Fruit fly (Drosophila melanogaster): ENCODE results near the gene nonA-l.

Gene nonA-l

dm6 chr3R:16640005-16640408 is at the start of gene nonA-l:
nonA-l (plus strand) TSS chr3R:16640205.
- TF ChIP-seq Ets97D (GFP tag; optimal IDR thresholded peaks at IDR 0.05) (peak; percentile 61), CG3726 (GFP tag; IDR thresholded peaks at IDR 0.05) (no peak), mld (GFP tag; IDR thresholded peaks at IDR 0.05; ENCODE audit: partially characterized antibody) (peak; percentile 78; the same call in 2 of the 3 replicates), amos (GFP tag; IDR thresholded peaks at IDR 0.05; ENCODE audit: partially characterized antibody) (peak; percentile 87), wek (GFP tag; optimal IDR thresholded peaks at IDR 0.05) (no peak), pita (GFP tag; optimal IDR thresholded peaks at IDR 0.05) (peak; percentile 55), CG30020 (tag; optimal IDR thresholded peaks at IDR 0.05) (peak; percentile 36), Mes4 (GFP tag; optimal IDR thresholded peaks at IDR 0.05) (no peak), Doc3 (GFP tag; IDR thresholded peaks at IDR 0.05; ENCODE audit: partially characterized antibody) (peak; percentile 69), sens (GFP tag) (no peak), hkb (optimal IDR thresholded peaks at IDR 0.05) (no peak), hkb (GFP tag; IDR thresholded peaks at IDR 0.05) (no peak), CG34224 (GFP tag; IDR thresholded peaks at IDR 0.05; ENCODE audit: partially characterized antibody) (peak; percentile 74), CG10654 (GFP tag; optimal IDR thresholded peaks at IDR 0.05) (no peak), bcd (GFP tag; optimal IDR thresholded peaks at IDR 0.05) (no peak), Nf-YB (GFP tag; optimal IDR thresholded peaks at IDR 0.05) (peak; percentile 17), fd96Cb (tag; optimal IDR thresholded peaks at IDR 0.05) (no peak), CG9437 (GFP tag; optimal IDR thresholded peaks at IDR 0.05) (no peak), Meics (GFP tag; optimal IDR thresholded peaks at IDR 0.05) (no peak), nmo (GFP tag; optimal IDR thresholded peaks at IDR 0.05) (peak; percentile 42), CG6791 (GFP tag; IDR thresholded peaks at IDR 0.05; ENCODE audit: partially characterized antibody) (peak; percentile 85), trem (tag; optimal IDR thresholded peaks at IDR 0.05) (peak; percentile 53), Scr (GFP tag; IDR thresholded peaks at IDR 0.05; ENCODE audit: partially characterized antibody) (peak; percentile 88), BEAF-32 (GFP tag; optimal IDR thresholded peaks at IDR 0.05) (peak; percentile 86), CG33557 (GFP tag; optimal IDR thresholded peaks at IDR 0.05) (no peak), tio (GFP tag; optimal IDR thresholded peaks at IDR 0.05) (no peak), crc (GFP tag; optimal IDR thresholded peaks at IDR 0.05) (no peak), Sry-δ (GFP tag; optimal IDR thresholded peaks at IDR 0.05) (peak; percentile 78), Hr78 (GFP tag; optimal IDR thresholded peaks at IDR 0.05) (no peak), Med (GFP tag) (no peak), CG2712 (tag; optimal IDR thresholded peaks at IDR 0.05) (peak; percentile 39), TFAM (GFP tag; optimal IDR thresholded peaks at IDR 0.05) (no peak), MTF-1 (GFP tag; optimal IDR thresholded peaks at IDR 0.05; ENCODE audit: borderline replicate concordance) (no peak), Drgx (GFP tag; IDR thresholded peaks at IDR 0.05) (no peak), Jarid2 (GFP tag; optimal IDR thresholded peaks at IDR 0.05) (no peak), Atf-2 (GFP tag; optimal IDR thresholded peaks at IDR 0.05) (no peak), CG9215 (GFP tag; IDR thresholded peaks at IDR 0.05) (no peak), Sin3A (optimal IDR thresholded peaks at IDR 0.05) (no peak), sqz (GFP tag; optimal IDR thresholded peaks at IDR 0.05) (peak; percentile 20), CG10267 (tag; optimal IDR thresholded peaks at IDR 0.05) (peak; percentile 40), Deaf1 (tag; optimal IDR thresholded peaks at IDR 0.05) (no peak), CG12942 (GFP tag; optimal IDR thresholded peaks at IDR 0.05) (no peak), fd3F (GFP tag; optimal IDR thresholded peaks at IDR 0.05) (no peak), stwl (tag; optimal IDR thresholded peaks at IDR 0.05) (peak; percentile 83), Usf (GFP tag; optimal IDR thresholded peaks at IDR 0.05) (no peak), CG31441 (GFP tag; IDR thresholded peaks at IDR 0.05) (no peak), Spps (tag; optimal IDR thresholded peaks at IDR 0.05) (no peak), Camta (GFP tag; optimal IDR thresholded peaks at IDR 0.05) (no peak), CG13287 (GFP tag; IDR thresholded peaks at IDR 0.05; ENCODE audit: partially characterized antibody) (peak; percentile 90), CG17186 (GFP tag; optimal IDR thresholded peaks at IDR 0.05) (no peak), da (GFP tag; optimal IDR thresholded peaks at IDR 0.05) (no peak)

Measured in whole organism, embryonic.